Fruit fly (Drosophila melanogaster): ENCODE measurements around the gene Fbw5.

DNA sequence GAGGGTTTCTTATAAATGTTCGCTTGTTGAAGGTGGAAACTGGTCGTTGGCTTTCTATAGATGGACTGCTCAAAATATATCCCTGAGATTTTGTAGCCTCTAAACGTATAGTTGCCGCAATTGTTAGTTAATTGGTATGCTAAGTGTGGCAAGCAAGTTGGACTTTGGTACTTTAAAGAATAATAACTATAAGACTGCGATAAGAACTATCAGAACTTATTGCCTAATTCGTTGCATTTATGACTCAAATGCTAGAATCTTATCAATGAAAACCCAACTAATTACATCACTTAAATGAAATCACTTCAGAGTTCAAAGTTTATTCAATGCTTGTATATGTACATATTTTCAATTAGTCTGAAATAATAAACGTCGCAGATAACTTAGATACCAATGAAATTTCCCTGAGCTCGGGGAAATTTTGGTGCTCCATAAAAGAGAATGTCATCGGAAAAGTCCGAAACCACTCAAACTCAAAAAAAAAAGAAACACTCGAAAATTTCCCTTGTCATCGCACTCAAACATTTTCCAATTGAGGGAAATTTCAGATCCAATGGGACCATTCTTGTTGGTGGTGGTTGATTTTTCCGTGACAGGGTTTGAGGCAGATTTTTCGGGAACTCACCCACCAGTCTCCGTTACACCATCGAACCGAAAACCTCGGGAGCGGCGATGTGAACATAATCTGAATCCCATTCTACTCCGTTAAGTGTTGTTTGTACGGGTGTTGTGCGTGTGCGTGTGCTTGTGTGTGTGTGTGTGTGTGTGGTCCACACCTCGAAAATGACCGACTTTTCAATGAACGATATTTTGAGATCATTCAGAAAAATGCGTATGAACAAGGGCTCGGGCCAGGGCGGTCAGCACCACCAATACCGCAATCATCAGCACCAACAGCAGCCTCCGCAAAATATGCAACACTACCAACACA is 25.3 kb upstream of the Fbw5 start, which contains the start of gene CG45075:
- TF ChIP-seq CG14655 (GFP tag; optimal IDR thresholded peaks at IDR 0.05) (no peak), D1 (tag; optimal IDR thresholded peaks at IDR 0.05) (no peak), Pif1B (GFP tag; optimal IDR thresholded peaks at IDR 0.05) (no peak), CG15710 (tag; optimal IDR thresholded peaks at IDR 0.05) (no peak), CG9948 (tag; optimal IDR thresholded peaks at IDR 0.05) (no peak), gl (tag; optimal IDR thresholded peaks at IDR 0.05) (no peak), EcR (GFP tag; optimal IDR thresholded peaks at IDR 0.05) (no peak), Ets98B (GFP tag; IDR thresholded peaks at IDR 0.05) (no peak), CG32121 (GFP tag; IDR thresholded peaks at IDR 0.05) (no peak), CG12605 (GFP tag; IDR thresholded peaks at IDR 0.05) (no peak), fd96Ca (GFP tag; IDR thresholded peaks at IDR 0.05) (no peak), rn (GFP tag; IDR thresholded peaks at IDR 0.05) (no peak), Pif1A (GFP tag; optimal IDR thresholded peaks at IDR 0.05) (no peak), CG10348 (GFP tag; IDR thresholded peaks at IDR 0.05) (no peak)

Data from whole organism, pupa.